Worm (Caenorhabditis elegans): ENCODE measurements around the gene K08F9.1.

Gene K08F9.1

DNA sequence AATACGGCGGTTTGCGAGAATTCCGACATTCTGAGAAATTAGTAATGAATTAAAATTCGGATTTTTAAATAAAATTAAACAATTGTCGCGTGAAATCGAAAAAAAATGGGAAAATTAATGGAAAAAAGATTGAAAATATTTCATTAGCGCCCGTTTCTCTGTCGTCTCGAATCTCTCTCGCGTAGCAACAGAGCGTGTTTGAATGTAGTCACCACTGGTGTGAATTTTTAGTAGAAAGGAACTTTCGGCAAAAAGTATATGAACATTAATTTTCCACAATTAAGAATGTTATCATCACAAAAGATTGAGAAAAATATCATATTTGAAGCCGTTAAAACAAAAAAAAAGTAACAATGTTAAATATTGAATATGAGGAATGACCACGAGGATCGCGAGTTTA is 6.4 kb downstream of the K08F9.1 start, which contains the start of gene aipl-1 (continued):
- TF ChIP-seq hmg-1.2 (GFP tag; IDR thresholded peaks at IDR 0.05) (peak; percentile 98), gei-17 (GFP tag; optimal IDR thresholded peaks at IDR 0.05) (no peak), sea-2 (GFP tag; IDR thresholded peaks at IDR 0.05) (no peak), fkh-3 (tag; optimal IDR thresholded peaks at IDR 0.05) (no peak), attf-5 (GFP tag; optimal IDR thresholded peaks at IDR 0.05) (peak; percentile 73), lin-35 (GFP tag; optimal IDR thresholded peaks at IDR 0.05) (peak in 1 of 3 experiments; percentile 53), lin-26 (GFP tag; IDR thresholded peaks at IDR 0.05) (no peak), efl-1 (GFP tag; optimal IDR thresholded peaks at IDR 0.05) (peak; percentile 61), mcd-1 (GFP tag; IDR thresholded peaks at IDR 0.05) (peak; percentile 90), nhr-27 (tag; optimal IDR thresholded peaks at IDR 0.05) (no peak), egrh-3 (GFP tag; IDR thresholded peaks at IDR 0.05) (no peak), snpc-3.4 (tag; optimal IDR thresholded peaks at IDR 0.05) (peak; percentile 25), pha-4 (tag; optimal IDR thresholded peaks at IDR 0.05) (no peak), nhr-179 (tag; optimal IDR thresholded peaks at IDR 0.05) (no peak), Y95B8A.8 (GFP tag; IDR thresholded peaks at IDR 0.05) (0 out of 2 replicates have a peak, but pooled peaks have one; percentile 31), nhr-90 (tag; optimal IDR thresholded peaks at IDR 0.05) (no peak), ztf-26 (tag; optimal IDR thresholded peaks at IDR 0.05) (no peak), ceh-27 (GFP tag; optimal IDR thresholded peaks at IDR 0.05) (peak; percentile 52), madf-10 (tag; optimal IDR thresholded peaks at IDR 0.05) (peak; percentile 8)

DNA sequence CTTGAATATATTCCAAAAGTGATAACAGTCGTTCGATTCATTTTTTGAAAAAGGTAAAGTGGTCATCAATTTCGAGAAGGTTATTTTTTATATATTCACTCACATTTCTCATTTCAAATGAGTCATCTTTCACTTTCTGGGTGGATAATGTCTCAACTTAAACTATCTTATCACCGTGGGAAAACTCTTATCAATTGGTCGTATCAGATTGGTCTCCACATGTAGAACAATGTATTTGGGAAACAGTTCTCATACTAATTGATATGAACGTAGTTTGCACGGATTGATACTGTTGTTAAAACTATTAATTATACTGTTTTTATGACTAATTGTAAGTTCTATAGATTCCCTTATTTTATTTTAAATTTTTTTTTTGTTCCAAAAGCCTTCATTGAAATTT is 9.4 kb downstream of the K08F9.1 start:
- TF ChIP-seq attf-5 (GFP tag; optimal IDR thresholded peaks at IDR 0.05) = no peak
- 0 out of 2 replicates have a peak, but pooled peaks have one; percentile 18 for TF ChIP-seq hsf-1 (GFP tag; IDR thresholded peaks at IDR 0.05)

DNA sequence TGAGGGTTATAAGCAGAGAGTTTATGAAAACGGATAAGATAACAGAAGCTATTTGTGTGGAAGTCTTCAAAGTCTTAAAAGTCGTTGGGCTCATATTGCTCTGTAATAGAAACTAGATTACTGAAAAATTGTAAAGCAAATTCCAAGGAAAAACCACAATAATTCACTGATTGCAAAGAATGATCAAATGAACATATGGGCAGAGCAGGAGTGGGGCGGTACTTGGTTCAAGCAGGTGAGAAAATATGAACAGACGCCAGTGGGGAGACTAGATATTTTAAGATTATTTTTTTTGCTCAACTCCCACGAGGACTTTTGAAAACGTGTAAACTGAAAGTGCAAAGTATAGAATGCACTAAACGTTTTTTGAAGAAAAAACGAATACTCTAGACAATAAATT is 10.8 kb downstream of the K08F9.1 start, which contains the start of gene str-171:
Gene str-171 (minus strand): TSS at position 101 of the 400 bp plus-strand sequence.
- TF ChIP-seq egrh-3 (GFP tag; IDR thresholded peaks at IDR 0.05) = no peak
- no peak for TF ChIP-seq aptf-2 (GFP tag; conservative IDR thresholded peaks at IDR 0.05)
- no peak for TF ChIP-seq cebp-2 (GFP tag; IDR thresholded peaks at IDR 0.05)
- TF ChIP-seq ceh-79 (tag; optimal IDR thresholded peaks at IDR 0.05) = no peak
- no peak for TF ChIP-seq atf-7 (tag; optimal IDR thresholded peaks at IDR 0.05)
- TF ChIP-seq zfh-2 (GFP tag; conservative IDR thresholded peaks at IDR 0.05) = no peak
- TF ChIP-seq D2030.7 (GFP tag; IDR thresholded peaks at IDR 0.05) = no peak
- no peak for TF ChIP-seq sptf-2 (GFP tag; optimal IDR thresholded peaks at IDR 0.05)
- no peak for TF ChIP-seq tbp1 (GFP tag; optimal IDR thresholded peaks at IDR 0.05)
- TF ChIP-seq Y79H2A.3 (GFP tag; conservative IDR thresholded peaks at IDR 0.05) = no peak
- TF ChIP-seq lin-26 (GFP tag; IDR thresholded peaks at IDR 0.05) = no peak
- TF ChIP-seq attf-5 (GFP tag; optimal IDR thresholded peaks at IDR 0.05) = no peak
- TF ChIP-seq F57A8.1 (GFP tag; optimal IDR thresholded peaks at IDR 0.05) = no peak
- TF ChIP-seq rcor-1 (GFP tag; IDR thresholded peaks at IDR 0.05) = no peak
- no peak for TF ChIP-seq F10E7.11 (tag; optimal IDR thresholded peaks at IDR 0.05)
- TF ChIP-seq bed-1 (GFP tag; IDR thresholded peaks at IDR 0.05) = no peak

DNA sequence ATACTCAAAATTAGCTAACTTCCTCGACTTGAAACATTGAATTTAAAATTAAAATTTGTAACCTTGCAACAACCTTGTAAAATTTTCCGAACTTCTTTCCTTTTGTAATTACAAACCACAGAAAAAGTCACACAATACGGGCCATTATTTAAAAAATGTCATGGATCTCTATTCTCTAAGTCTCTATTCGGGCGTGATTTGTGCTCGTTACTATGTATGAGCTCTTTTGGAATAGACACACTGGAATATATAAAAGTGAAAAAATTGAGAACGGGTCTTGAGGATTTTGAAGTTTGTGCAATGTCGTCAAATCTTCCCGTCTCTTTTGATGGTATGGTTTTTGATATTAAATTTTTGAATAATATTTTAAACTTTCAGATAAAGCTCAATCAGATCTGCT is 15.2 kb downstream of the K08F9.1 start, which contains the start of gene srr-7:
Gene srr-7 (plus strand): TSS at position 301 of the 400 bp plus-strand sequence.
- TF ChIP-seq madf-6 (GFP tag; IDR thresholded peaks at IDR 0.05) (no peak), snpc-3.4 (tag; optimal IDR thresholded peaks at IDR 0.05) (no peak)
